Fruit fly (Drosophila melanogaster) whole organism, embryonic: ENCODE measurements around the gene CG42324.
A peak's percentile ranks its signal among the peaks of the same experiment; 100 is the strongest.

Source experiments
- Bgb ChIP-seq: fragments of 200-800 bp; sonication (Bioruptor generic); IDR thresholded peaks from 2 replicates; pipeline ENCODE4 v1.3.6; 2022; ENCODE audit warnings: missing biosample characterization, missing genetic modification characterization; ENCODE audit not compliant: partially characterized antibody
- Bteb2 ChIP-seq: fragments of 200-800 bp; sonication (Bioruptor generic); optimal IDR thresholded peaks from 2 replicates; lab custom pipeline; 2016; ENCODE audit warnings: missing biosample characterization, missing genetic modification characterization
- C15 ChIP-seq: fragments of 200-800 bp; sonication (Bioruptor generic); IDR thresholded peaks from 3 replicates; pipeline ENCODE4 v1.3.6; 2022; ENCODE audit warnings: missing biosample characterization, missing genetic modification characterization
- CG10267 ChIP-seq: fragments of 200-800 bp; sonication (Bioruptor generic); optimal IDR thresholded peaks from 2 replicates; lab custom pipeline; 2018; ENCODE audit warnings: missing biosample characterization, mild to moderate bottlenecking, missing genetic modification characterization, moderate library complexity
- CG10366 ChIP-seq: fragments of 200-800 bp; sonication (Bioruptor generic); IDR thresholded peaks from 2 replicates; pipeline ENCODE4 v1.3.6; 2022; ENCODE audit warnings: missing biosample characterization, missing genetic modification characterization
- CG11456 ChIP-seq: fragments of 200-800 bp; sonication (Bioruptor generic); IDR thresholded peaks from 3 replicates; pipeline ENCODE4 v1.3.6; 2022; ENCODE audit warnings: missing biosample characterization, missing genetic modification characterization
- CG12942 ChIP-seq: fragments of 200-800 bp; sonication (Bioruptor generic); optimal IDR thresholded peaks from 3 replicates; lab custom pipeline; 2016; ENCODE audit warnings: missing biosample characterization, missing genetic modification characterization
- CG14860 ChIP-seq: fragments of 200-800 bp; sonication (Bioruptor generic); IDR thresholded peaks from 3 replicates; pipeline ENCODE4 v1.3.6; 2022; ENCODE audit warnings: missing biosample characterization, missing genetic modification characterization; ENCODE audit not compliant: partially characterized antibody
- CG15073 ChIP-seq: fragments of 200-800 bp; sonication (Bioruptor generic); optimal IDR thresholded peaks from 2 replicates; lab custom pipeline; 2016; ENCODE audit warnings: missing biosample characterization, missing genetic modification characterization
- CG15479 ChIP-seq: fragments of 200-800 bp; sonication (Bioruptor generic); optimal IDR thresholded peaks from 3 replicates; lab custom pipeline; 2019; ENCODE audit warnings: missing biosample characterization, mild to moderate bottlenecking, missing genetic modification characterization, moderate library complexity
- CG18476 ChIP-seq: fragments of 200-800 bp; sonication (Bioruptor generic); optimal IDR thresholded peaks from 2 replicates; lab custom pipeline; 2016; ENCODE audit warnings: missing biosample characterization, mild to moderate bottlenecking, missing genetic modification characterization
- CG2202 ChIP-seq: fragments of 200-800 bp; sonication (Bioruptor generic); optimal IDR thresholded peaks from 2 replicates; lab custom pipeline; 2018; ENCODE audit warnings: missing biosample characterization, mild to moderate bottlenecking, missing genetic modification characterization
- CG2678 ChIP-seq: fragments of 200-800 bp; sonication (Bioruptor generic); optimal IDR thresholded peaks from 3 replicates; lab custom pipeline; 2019; ENCODE audit warnings: missing biosample characterization, mild to moderate bottlenecking, missing genetic modification characterization, moderate library complexity
- CG6254 ChIP-seq: fragments of 200-800 bp; sonication (Bioruptor generic); optimal IDR thresholded peaks from 3 replicates; lab custom pipeline; 2017; ENCODE audit warnings: mild to moderate bottlenecking, missing biosample characterization, missing genetic modification reagents, missing genetic modification characterization
- CG7745 ChIP-seq: fragments of 200-800 bp; sonication (Bioruptor generic); optimal IDR thresholded peaks from 2 replicates; lab custom pipeline; 2018; ENCODE audit warnings: missing biosample characterization, mild to moderate bottlenecking, missing genetic modification characterization, moderate library complexity
- CG7963 ChIP-seq: fragments of 200-800 bp; sonication (Bioruptor generic); IDR thresholded peaks from 3 replicates; pipeline ENCODE4 v1.3.6; 2022; ENCODE audit warnings: missing biosample characterization, missing genetic modification characterization; ENCODE audit not compliant: partially characterized antibody
- CG8290 ChIP-seq, 3 experiments: fragments of 200-800 bp; sonication (Bioruptor generic); optimal IDR thresholded peaks; 2 replicates each; lab custom pipeline; 2016 to 2019; ENCODE audit warnings: missing biosample characterization in 3 of 3, missing genetic modification characterization in 3 of 3, mild to moderate bottlenecking in 2 of 3, moderate library complexity in 1 of 3
- CG8924 ChIP-seq: fragments of 200-800 bp; optimal IDR thresholded peaks from 3 replicates; lab custom pipeline; 2019; ENCODE audit warnings: missing biosample characterization, mild to moderate bottlenecking, missing genetic modification characterization, moderate library complexity
- CG9215 ChIP-seq: fragments of 200-800 bp; sonication (Bioruptor generic); IDR thresholded peaks from 2 replicates; pipeline ENCODE4 v1.3.6; 2022; ENCODE audit warnings: missing biosample characterization, missing genetic modification characterization
- Deaf1 ChIP-seq: fragments of 200-800 bp; optimal IDR thresholded peaks from 3 replicates; lab custom pipeline; 2019; ENCODE audit warnings: missing biosample characterization, mild to moderate bottlenecking, missing genetic modification characterization, moderate library complexity
- Dek ChIP-seq: fragments of 200-800 bp; sonication (Bioruptor generic); optimal IDR thresholded peaks from 3 replicates; lab custom pipeline; 2019; ENCODE audit warnings: missing biosample characterization, mild to moderate bottlenecking, missing genetic modification characterization, moderate library complexity
- E2f2 ChIP-seq: fragments of 200-800 bp; sonication (Bioruptor generic); IDR thresholded peaks from 2 replicates; pipeline ENCODE4 v1.3.6; 2022; ENCODE audit warnings: missing biosample characterization, missing genetic modification characterization
- HmgZ ChIP-seq: fragments of 200-800 bp; sonication (Bioruptor generic); optimal IDR thresholded peaks from 2 replicates; lab custom pipeline; 2018; ENCODE audit warnings: missing biosample characterization, mild to moderate bottlenecking, missing genetic modification characterization
- Ptx1 ChIP-seq: fragments of 200-800 bp; sonication (Bioruptor generic); IDR thresholded peaks from 2 replicates; pipeline ENCODE4 v1.3.6; 2022; ENCODE audit warnings: missing biosample characterization, missing genetic modification characterization
- Side ChIP-seq: fragments of 200-800 bp; sonication (Bioruptor generic); optimal IDR thresholded peaks from 2 replicates; lab custom pipeline; 2016; ENCODE audit warnings: missing biosample characterization, missing genetic modification characterization
- Sin3A ChIP-seq: fragments of >200 bp; optimal IDR thresholded peaks from 2 replicates; lab custom pipeline; 2018
- Tbp ChIP-seq: fragments of >200 bp; optimal IDR thresholded peaks from 2 replicates; lab custom pipeline; 2018; ENCODE audit warnings: missing biosample characterization, missing genetic modification characterization
- Usf ChIP-seq: fragments of 200-800 bp; sonication (Bioruptor generic); optimal IDR thresholded peaks from 2 replicates; lab custom pipeline; 2017; ENCODE audit warnings: missing genotype, missing biosample characterization, missing genetic modification characterization
- Xbp1 ChIP-seq: fragments of 200-800 bp; sonication (Bioruptor generic); optimal IDR thresholded peaks from 3 replicates; lab custom pipeline; 2016; ENCODE audit warnings: missing biosample characterization, mild to moderate bottlenecking, missing genetic modification characterization
- YL-1 ChIP-seq: fragments of 200-800 bp; sonication (Bioruptor generic); optimal IDR thresholded peaks from 3 replicates; lab custom pipeline; 2017; ENCODE audit warnings: missing biosample characterization, mild to moderate bottlenecking, missing genetic modification characterization
- ab ChIP-seq: fragments of 200-800 bp; sonication (Bioruptor generic); optimal IDR thresholded peaks from 2 replicates; lab custom pipeline; 2016; ENCODE audit warnings: missing biosample characterization, missing genetic modification characterization
- abd-A ChIP-seq: fragments of 200-800 bp; sonication (Bioruptor generic); optimal IDR thresholded peaks from 3 replicates; lab custom pipeline; 2019; ENCODE audit warnings: missing biosample characterization, mild to moderate bottlenecking, missing genetic modification characterization, moderate library complexity
- ac ChIP-seq: fragments of 200-800 bp; sonication (Bioruptor generic); optimal IDR thresholded peaks from 3 replicates; lab custom pipeline; 2017; ENCODE audit warnings: missing biosample characterization, mild to moderate bottlenecking, missing genetic modification characterization
- cwo ChIP-seq: fragments of 200-800 bp; sonication (Bioruptor generic); optimal IDR thresholded peaks from 3 replicates; lab custom pipeline; 2017; ENCODE audit warnings: missing biosample characterization, missing genetic modification characterization, mild to moderate bottlenecking, moderate library complexity, missing genetic modification reagents
- da ChIP-seq: fragments of 200-800 bp; sonication (Bioruptor generic); optimal IDR thresholded peaks from 2 replicates; lab custom pipeline; 2016; ENCODE audit warnings: missing biosample characterization, missing genetic modification characterization
- emc ChIP-seq: fragments of 200-800 bp; sonication (Bioruptor generic); optimal IDR thresholded peaks from 2 replicates; lab custom pipeline; 2016; ENCODE audit warnings: missing biosample characterization, missing genetic modification characterization
- ftz-f1 ChIP-seq: fragments of 200-800 bp; sonication (Bioruptor generic); optimal IDR thresholded peaks from 2 replicates; lab custom pipeline; 2016; ENCODE audit warnings: missing biosample characterization, missing genetic modification characterization
- fu2 ChIP-seq: fragments of 200-800 bp; sonication (Bioruptor generic); optimal IDR thresholded peaks from 2 replicates; lab custom pipeline; 2016; ENCODE audit warnings: missing biosample characterization, missing genetic modification characterization
- gce ChIP-seq: fragments of 200-800 bp; sonication (Bioruptor generic); IDR thresholded peaks from 3 replicates; pipeline ENCODE4 v1.3.6; 2022; ENCODE audit warnings: missing biosample characterization, missing genetic modification characterization
- gcm ChIP-seq: fragments of 200-800 bp; sonication (Bioruptor generic); optimal IDR thresholded peaks from 2 replicates; lab custom pipeline; 2019; ENCODE audit warnings: missing biosample characterization, mild to moderate bottlenecking, missing genetic modification characterization, moderate library complexity
- mld ChIP-seq: fragments of 200-800 bp; sonication (Bioruptor generic); IDR thresholded peaks from 3 replicates; pipeline ENCODE4 v1.3.6; 2022; ENCODE audit warnings: missing biosample characterization, missing genetic modification characterization; ENCODE audit not compliant: partially characterized antibody
- nau ChIP-seq: fragments of 200-800 bp; sonication (Bioruptor generic); optimal IDR thresholded peaks from 3 replicates; lab custom pipeline; 2017; ENCODE audit warnings: missing biosample characterization, mild to moderate bottlenecking, missing genetic modification characterization, missing genetic modification reagents
- nerfin-2 ChIP-seq: fragments of 200-800 bp; sonication (Bioruptor generic); IDR thresholded peaks from 2 replicates; pipeline ENCODE4 v1.3.6; 2022; ENCODE audit warnings: missing biosample characterization, missing genetic modification characterization; ENCODE audit not compliant: partially characterized antibody
- nmo ChIP-seq: fragments of 200-800 bp; sonication (Bioruptor generic); optimal IDR thresholded peaks from 2 replicates; lab custom pipeline; 2018; ENCODE audit warnings: missing biosample characterization, mild to moderate bottlenecking, missing genetic modification characterization, moderate library complexity
- oc ChIP-seq: fragments of 200-800 bp; sonication (Bioruptor generic); optimal IDR thresholded peaks from 2 replicates; lab custom pipeline; 2018; ENCODE audit warnings: missing biosample characterization, mild to moderate bottlenecking, missing genetic modification characterization, moderate library complexity
- odd ChIP-seq: fragments of 200-800 bp; sonication (Bioruptor generic); optimal IDR thresholded peaks from 2 replicates; lab custom pipeline; 2017; ENCODE audit warnings: missing biosample characterization, mild to moderate bottlenecking, missing genetic modification characterization
- sens-2 ChIP-seq: fragments of 200-800 bp; sonication (Bioruptor generic); IDR thresholded peaks from 2 replicates; pipeline ENCODE4 v1.3.6; 2022; ENCODE audit warnings: missing biosample characterization, missing genetic modification characterization
- sna ChIP-seq: fragments of 200-800 bp; sonication (Bioruptor generic); IDR thresholded peaks from 2 replicates; pipeline ENCODE4 v1.3.6; 2022; ENCODE audit warnings: missing biosample characterization, missing genetic modification characterization; ENCODE audit not compliant: partially characterized antibody
- tgo ChIP-seq: fragments of 200-800 bp; sonication (Bioruptor generic); IDR thresholded peaks from 3 replicates; pipeline ENCODE4 v1.3.6; 2022; ENCODE audit warnings: missing biosample characterization, missing genetic modification characterization
- unpg ChIP-seq: fragments of 200-800 bp; sonication (Bioruptor generic); optimal IDR thresholded peaks from 3 replicates; lab custom pipeline; 2018; ENCODE audit warnings: missing biosample characterization, mild to moderate bottlenecking, missing genetic modification characterization, moderate library complexity
- wdn ChIP-seq: fragments of 200-800 bp; sonication (Bioruptor generic); IDR thresholded peaks from 2 replicates; pipeline ENCODE4 v1.3.6; 2022; ENCODE audit warnings: missing biosample characterization, missing genetic modification characterization

Gene CG42324

DNA sequence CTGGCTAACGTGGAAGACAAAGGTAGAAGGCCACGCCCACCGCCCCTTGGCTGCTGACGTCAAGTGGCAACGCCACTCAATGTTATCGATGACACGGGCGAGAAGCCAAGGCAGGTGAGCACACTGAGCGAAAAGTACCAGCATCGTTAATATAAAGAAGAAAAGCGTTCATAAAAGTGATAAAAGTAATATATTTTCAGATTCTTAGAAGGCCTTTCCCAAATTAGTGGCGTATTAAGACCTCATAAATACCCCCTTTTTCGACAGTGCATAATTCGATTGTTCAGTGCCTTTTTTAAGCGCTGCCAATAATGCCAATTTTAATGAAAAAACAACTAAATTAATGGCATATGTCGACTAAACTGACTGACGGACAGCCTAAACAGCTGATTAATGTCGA is 22.6 kb upstream of the CG42324 start (continued):
- TF ChIP-seq da (GFP tag; lab: Kevin White, UChicago): no peak
- no peak for TF ChIP-seq oc (tag; lab: Kevin White, UChicago)
- TF ChIP-seq HmgZ (tag; lab: Kevin White, UChicago): no peak
- no peak for TF ChIP-seq Bteb2 (GFP tag; lab: Kevin White, UChicago)
- TF ChIP-seq Ptx1 (GFP tag; lab: Robert Waterston, UW): no peak
- TF ChIP-seq gcm: no peak
- no peak for TF ChIP-seq ac (GFP tag; lab: Kevin White, UChicago)
- no peak for TF ChIP-seq Deaf1 (tag; lab: Kevin White, UChicago)
- TF ChIP-seq CG14860 (GFP tag; lab: Robert Waterston, UW): no peak
- TF ChIP-seq Dek (tag; lab: Kevin White, UChicago): no peak
- peak; percentile 28 for TF ChIP-seq unpg (GFP tag; lab: Kevin White, UChicago)
- TF ChIP-seq Bgb: no peak
- TF ChIP-seq CG15479 (GFP tag; lab: Kevin White, UChicago): no peak
- TF ChIP-seq Usf (GFP tag; lab: Kevin White, UChicago): no peak
- TF ChIP-seq gce (GFP tag; lab: Robert Waterston, UW): no peak
- no peak for TF ChIP-seq abd-A
- TF ChIP-seq nmo: peak; percentile 37
- no peak for TF ChIP-seq CG11456
- no peak for TF ChIP-seq sens-2 (GFP tag; lab: Robert Waterston, UW)
- TF ChIP-seq CG2202: no peak
- no peak; the same call in 1 of the 2 replicates for TF ChIP-seq E2f2 (GFP tag; lab: Robert Waterston, UW)
- TF ChIP-seq CG8924 (tag; lab: Kevin White, UChicago): peak; percentile 21
- TF ChIP-seq CG15073 (GFP tag; lab: Kevin White, UChicago): no peak
- TF ChIP-seq YL-1 (GFP tag; lab: Kevin White, UChicago): no peak
- no peak for TF ChIP-seq nau
- TF ChIP-seq Side: no peak
- no peak for TF ChIP-seq CG12942 (GFP tag; lab: Kevin White, UChicago)
- no peak for TF ChIP-seq odd
- no peak for TF ChIP-seq Sin3A (lab: Kevin White, UChicago)
- TF ChIP-seq sna (GFP tag; lab: Robert Waterston, UW): no peak
- TF ChIP-seq CG6254 (GFP tag; lab: Kevin White, UChicago): no peak
- TF ChIP-seq mld: no peak
- TF ChIP-seq emc (GFP tag; lab: Kevin White, UChicago): no peak
- TF ChIP-seq tgo: no peak
- TF ChIP-seq CG10267 (tag; lab: Kevin White, UChicago): no peak
- TF ChIP-seq CG10366 (GFP tag; lab: Robert Waterston, UW): peak; percentile 52
- TF ChIP-seq C15: no peak
- no peak for TF ChIP-seq CG2678 (tag; lab: Kevin White, UChicago)
- TF ChIP-seq ftz-f1 (GFP tag; lab: Kevin White, UChicago): no peak
- no peak for TF ChIP-seq Tbp (GFP tag; lab: Kevin White, UChicago)
- no peak for TF ChIP-seq ab (GFP tag; lab: Kevin White, UChicago)
- TF ChIP-seq CG18476 (GFP tag; lab: Kevin White, UChicago): no peak
- no peak for TF ChIP-seq CG9215 (GFP tag; lab: Robert Waterston, UW)
- TF ChIP-seq nerfin-2 (GFP tag; lab: Robert Waterston, UW): no peak
- no peak for TF ChIP-seq CG8290 (GFP tag; optimal IDR thresholded peaks at IDR 0.05; lab: Kevin White, UChicago)
- no peak for TF ChIP-seq CG8290 (tag; optimal IDR thresholded peaks at IDR 0.05; lab: Kevin White, UChicago)
- no peak for TF ChIP-seq fu2 (GFP tag; lab: Kevin White, UChicago)
- no peak for TF ChIP-seq cwo
- no peak for TF ChIP-seq wdn (GFP tag; lab: Robert Waterston, UW)
- no peak for TF ChIP-seq CG7963 (GFP tag; lab: Robert Waterston, UW)
- peak; percentile 28 for TF ChIP-seq Xbp1 (GFP tag; lab: Kevin White, UChicago)
- no peak for TF ChIP-seq CG7745 (tag; lab: Kevin White, UChicago)
